Fruit fly (Drosophila melanogaster) whole organism: ENCODE data around the gene hng3.

ENCODE experiments used
- CG8478 ChIP-seq: fragments of >200 bp; optimal IDR thresholded peaks from 2 replicates; lab custom pipeline; 2018; ENCODE audit warnings: inconsistent platforms
- Dll ChIP-seq: fragments of >200 bp; optimal IDR thresholded peaks from 2 replicates; lab custom pipeline; 2017
- EcR ChIP-seq, 2 experiments: fragments of >200 bp; optimal IDR thresholded peaks; 2 replicates each; lab custom pipeline; 2017; ENCODE audit warnings: missing biosample characterization in 2 of 2, missing genetic modification characterization in 2 of 2, missing genetic modification reagents in 2 of 2
- pan ChIP-seq: fragments of >200 bp; optimal IDR thresholded peaks from 2 replicates; lab custom pipeline; 2017
- psq ChIP-seq: fragments of >200 bp; optimal IDR thresholded peaks from 2 replicates; lab custom pipeline; 2017
- usp ChIP-seq: fragments of >200 bp; optimal IDR thresholded peaks from 2 replicates; lab custom pipeline; 2017; ENCODE audit warnings: missing biosample characterization, missing genetic modification characterization, mixed read lengths

hng3 gene

dm6 chr3L:723654-724461, 31.4 kb downstream of the hng3 start:
- no peak for TF ChIP-seq Dll
- no peak for TF ChIP-seq pan (lab: Kevin White, UChicago)
- TF ChIP-seq CG8478 (lab: Kevin White, UChicago): no peak
- no peak for TF ChIP-seq psq
- no peak for TF ChIP-seq usp (GFP tag; lab: Kevin White, UChicago)

dm6 chr3L:722386-722785, 32.9 kb downstream of the hng3 start:
- no peak for TF ChIP-seq EcR (GFP tag; optimal IDR thresholded peaks at IDR 0.05; lab: Kevin White, UChicago)
- no peak for TF ChIP-seq pan (lab: Kevin White, UChicago)
- no peak for TF ChIP-seq CG8478 (lab: Kevin White, UChicago)
- no peak for TF ChIP-seq Dll
- TF ChIP-seq usp (GFP tag; lab: Kevin White, UChicago): no peak
- no peak for TF ChIP-seq psq

dm6 chr3L:721863-722262, 33.4 kb downstream of the hng3 start:
- TF ChIP-seq psq (no peak), pan (lab: Kevin White, UChicago) (no peak), usp (GFP tag; lab: Kevin White, UChicago) (no peak), CG8478 (lab: Kevin White, UChicago) (no peak), Dll (no peak), EcR (GFP tag; optimal IDR thresholded peaks at IDR 0.05; lab: Kevin White, UChicago) (no peak)

dm6 chr3L:721026-721425, 34.3 kb downstream of the hng3 start:
- TF ChIP-seq psq (no peak), pan (lab: Kevin White, UChicago) (no peak)

dm6 chr3L:718378-718777, 36.9 kb downstream of the hng3 start:
- no peak for TF ChIP-seq CG8478 (lab: Kevin White, UChicago)
- no peak for TF ChIP-seq Dll
- TF ChIP-seq psq: no peak
- TF ChIP-seq usp (GFP tag; lab: Kevin White, UChicago): no peak
- TF ChIP-seq EcR (GFP tag; optimal IDR thresholded peaks at IDR 0.05; lab: Kevin White, UChicago): no peak
- TF ChIP-seq pan (lab: Kevin White, UChicago): no peak

dm6 chr3L:716078-716477, 39.2 kb downstream of the hng3 start:
- TF ChIP-seq CG8478 (lab: Kevin White, UChicago) (no peak), EcR (GFP tag; optimal IDR thresholded peaks at IDR 0.05; lab: Kevin White, UChicago) (no peak), usp (GFP tag; lab: Kevin White, UChicago) (no peak), pan (lab: Kevin White, UChicago) (no peak), Dll (no peak), psq (no peak)

- peak; percentile 1 for TF ChIP-seq CG8478 (lab: Kevin White, UChicago)
- no peak for TF ChIP-seq Dll
Observed at dm6 chr3L:711839-712553, 43.3 kb downstream of the hng3 start, which contains the start of gene CG13896. TSS of gene CG13896 (minus strand) at chr3L:711850.

- no peak for TF ChIP-seq Dll
- TF ChIP-seq pan (lab: Kevin White, UChicago): no peak
- no peak for TF ChIP-seq EcR (GFP tag; optimal IDR thresholded peaks at IDR 0.05; lab: Kevin White, UChicago)
- no peak for TF ChIP-seq psq
- TF ChIP-seq usp (GFP tag; lab: Kevin White, UChicago): no peak
- no peak for TF ChIP-seq CG8478 (lab: Kevin White, UChicago)
Observed at dm6 chr3L:710345-710822, 44.9 kb downstream of the hng3 start, which contains the start of gene CkIIalpha-i3. TSS of gene CkIIalpha-i3 (minus strand) at chr3L:710607.

dm6 chr3L:709882-710281, 45.4 kb downstream of the hng3 start:
- TF ChIP-seq usp (GFP tag; lab: Kevin White, UChicago) (no peak), psq (no peak), CG8478 (lab: Kevin White, UChicago) (no peak), Dll (no peak), EcR (GFP tag; optimal IDR thresholded peaks at IDR 0.05; lab: Kevin White, UChicago) (no peak), pan (lab: Kevin White, UChicago) (no peak)

dm6 chr3L:707992-708489, 47.2 kb downstream of the hng3 start, which contains the start of gene CG13895:
TSS of gene CG13895 (minus strand) at chr3L:708205.
- TF ChIP-seq pan (lab: Kevin White, UChicago) (no peak), psq (no peak), Dll (no peak), usp (GFP tag; lab: Kevin White, UChicago) (no peak), EcR (GFP tag; optimal IDR thresholded peaks at IDR 0.05; lab: Kevin White, UChicago) (no peak), CG8478 (lab: Kevin White, UChicago) (no peak)

- TF ChIP-seq pan (lab: Kevin White, UChicago): no peak
- no peak for TF ChIP-seq usp (GFP tag; lab: Kevin White, UChicago)
- TF ChIP-seq EcR (GFP tag; optimal IDR thresholded peaks at IDR 0.05; lab: Kevin White, UChicago): no peak
- no peak for TF ChIP-seq Dll
- TF ChIP-seq psq: no peak
- no peak for TF ChIP-seq CG8478 (lab: Kevin White, UChicago)
Observed at dm6 chr3L:704661-705543, 50.4 kb downstream of the hng3 start.
